Fruit fly (Drosophila melanogaster) whole organism, pupa: ENCODE measurements around the gene CG3630.

Experiments
- CG17806 ChIP-seq: fragments of 200-800 bp; sonication (Bioruptor generic); optimal IDR thresholded peaks from 2 replicates; lab custom pipeline; 2018; ENCODE audit warnings: missing biosample characterization, mild to moderate bottlenecking, missing genetic modification characterization, moderate library complexity
- CG34367 ChIP-seq: fragments of 200-800 bp; sonication (Bioruptor generic); optimal IDR thresholded peaks from 2 replicates; lab custom pipeline; 2018; ENCODE audit warnings: missing biosample characterization, mild to moderate bottlenecking, missing genetic modification characterization
- CG8301 ChIP-seq: fragments of 200-800 bp; sonication (Bioruptor generic); optimal IDR thresholded peaks from 2 replicates; lab custom pipeline; 2018; ENCODE audit warnings: missing biosample characterization, mild to moderate bottlenecking, missing genetic modification characterization
- D1 ChIP-seq: fragments of 200-800 bp; sonication (Bioruptor generic); optimal IDR thresholded peaks from 2 replicates; lab custom pipeline; 2018; ENCODE audit warnings: missing biosample characterization, mild to moderate bottlenecking, missing genetic modification characterization, moderate library complexity
- Ets98B ChIP-seq: fragments of 200-800 bp; sonication (Bioruptor generic); IDR thresholded peaks from 2 replicates; pipeline ENCODE4 v1.3.6; 2022; ENCODE audit warnings: missing biosample characterization, missing genetic modification characterization
- Pif1B ChIP-seq: fragments of 200-800 bp; sonication (Bioruptor generic); optimal IDR thresholded peaks from 3 replicates; lab custom pipeline; 2016; ENCODE audit warnings: missing biosample characterization, missing genetic modification characterization
- Snoo ChIP-seq: fragments of 200-800 bp; sonication (Bioruptor generic); optimal IDR thresholded peaks from 3 replicates; lab custom pipeline; 2017; ENCODE audit warnings: missing biosample characterization, mild to moderate bottlenecking, missing genetic modification characterization, inconsistent platforms

DNA sequence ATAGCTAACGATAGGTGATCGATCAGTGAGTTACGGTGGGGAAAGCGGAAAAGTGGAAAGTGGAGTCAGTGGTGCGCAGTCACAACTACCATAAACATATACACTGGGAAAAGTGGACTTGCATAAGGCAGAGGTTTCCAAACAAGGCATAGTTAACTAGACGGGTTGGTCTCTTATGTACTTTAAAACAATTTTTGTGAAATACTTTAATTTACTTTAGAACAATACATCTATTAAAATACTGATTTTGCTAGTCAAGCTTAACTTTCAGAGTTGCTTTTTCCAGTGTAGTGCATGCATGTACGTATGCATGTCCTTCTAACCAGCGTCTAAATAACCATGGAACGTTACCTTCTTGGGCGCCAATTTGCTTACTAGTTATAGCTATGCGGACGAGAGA lies 57.9 kb downstream of the CG3630 start:
- TF ChIP-seq CG8301 (tag; lab: Kevin White, UChicago) (peak; percentile 57), Ets98B (GFP tag; lab: Robert Waterston, UW) (peak; percentile 56; the same call in 1 of the 2 replicates), CG34367 (tag; lab: Kevin White, UChicago) (no peak), CG17806 (tag; lab: Kevin White, UChicago) (peak; percentile 21), D1 (tag; lab: Kevin White, UChicago) (no peak), Pif1B (no peak), Snoo (tag; lab: Kevin White, UChicago) (no peak)
